Fruit fly (Drosophila melanogaster) whole organism, embryonic: ENCODE data around the gene Bgb.

Source experiments
- Atf6 ChIP-seq: fragments of 200-800 bp; sonication (Bioruptor generic); IDR thresholded peaks from 2 replicates; pipeline ENCODE4 v1.3.6; 2022; ENCODE audit warnings: missing biosample characterization, missing genetic modification characterization
- Bdp1 ChIP-seq: fragments of 200-800 bp; sonication (Bioruptor generic); optimal IDR thresholded peaks from 3 replicates; lab custom pipeline; 2016; ENCODE audit warnings: missing biosample characterization, missing genetic modification characterization
- CG10431 ChIP-seq: fragments of 200-800 bp; sonication (Bioruptor generic); optimal IDR thresholded peaks from 3 replicates; lab custom pipeline; 2018; ENCODE audit warnings: missing biosample characterization, mild to moderate bottlenecking, missing genetic modification characterization
- CG10543 ChIP-seq: fragments of 200-800 bp; sonication (Bioruptor generic); optimal IDR thresholded peaks from 3 replicates; lab custom pipeline; 2017; ENCODE audit warnings: missing biosample characterization, mild to moderate bottlenecking, missing genetic modification characterization, moderate library complexity
- CG10959 ChIP-seq: fragments of 200-800 bp; sonication (Bioruptor generic); IDR thresholded peaks from 2 replicates; pipeline ENCODE4 v1.3.6; 2022; ENCODE audit warnings: missing biosample characterization, missing genetic modification characterization
- CG12769 ChIP-seq: fragments of 200-800 bp; sonication (Bioruptor generic); optimal IDR thresholded peaks from 2 replicates; lab custom pipeline; 2019; ENCODE audit warnings: missing biosample characterization, mild to moderate bottlenecking, missing genetic modification characterization, moderate library complexity
- CG15269 ChIP-seq: fragments of 200-800 bp; sonication (Bioruptor generic); optimal IDR thresholded peaks from 2 replicates; lab custom pipeline; 2018; ENCODE audit warnings: missing biosample characterization, mild to moderate bottlenecking, missing genetic modification characterization, moderate library complexity
- CG1603 ChIP-seq: fragments of 200-800 bp; sonication (Bioruptor generic); optimal IDR thresholded peaks from 2 replicates; lab custom pipeline; 2019; ENCODE audit warnings: missing biosample characterization, mild to moderate bottlenecking, missing genetic modification characterization, moderate library complexity
- CG17912 ChIP-seq: fragments of 200-800 bp; sonication (Bioruptor generic); optimal IDR thresholded peaks from 2 replicates; lab custom pipeline; 2018; ENCODE audit warnings: missing biosample characterization, mild to moderate bottlenecking, missing genetic modification characterization
- CG2202 ChIP-seq: fragments of 200-800 bp; sonication (Bioruptor generic); optimal IDR thresholded peaks from 2 replicates; lab custom pipeline; 2018; ENCODE audit warnings: missing biosample characterization, mild to moderate bottlenecking, missing genetic modification characterization
- CG31441 ChIP-seq: fragments of 200-800 bp; sonication (Bioruptor generic); IDR thresholded peaks from 2 replicates; pipeline ENCODE4 v1.3.6; 2022; ENCODE audit warnings: missing biosample characterization, missing genetic modification characterization
- CG33213 ChIP-seq: fragments of 200-800 bp; sonication (Bioruptor generic); optimal IDR thresholded peaks from 3 replicates; lab custom pipeline; 2016; ENCODE audit warnings: missing biosample characterization, missing genetic modification characterization
- CG3838 ChIP-seq: fragments of 200-800 bp; sonication (Bioruptor generic); optimal IDR thresholded peaks from 3 replicates; lab custom pipeline; 2016; ENCODE audit warnings: missing biosample characterization, missing genetic modification characterization
- CG43689 ChIP-seq: fragments of 200-800 bp; sonication (Bioruptor generic); IDR thresholded peaks from 2 replicates; pipeline ENCODE4 v1.3.6; 2022; ENCODE audit warnings: missing biosample characterization, missing genetic modification characterization
- CG7271 ChIP-seq: fragments of 200-800 bp; sonication (Bioruptor generic); optimal IDR thresholded peaks from 2 replicates; lab custom pipeline; 2018; ENCODE audit warnings: missing biosample characterization, mild to moderate bottlenecking, missing genetic modification characterization, moderate library complexity
- CG7357 ChIP-seq: fragments of 200-800 bp; sonication (Bioruptor generic); IDR thresholded peaks from 3 replicates; pipeline ENCODE4 v1.3.6; 2022; ENCODE audit warnings: missing biosample characterization, missing genetic modification characterization
- CG7963 ChIP-seq: fragments of 200-800 bp; sonication (Bioruptor generic); IDR thresholded peaks from 3 replicates; pipeline ENCODE4 v1.3.6; 2022; ENCODE audit warnings: missing biosample characterization, missing genetic modification characterization; ENCODE audit not compliant: partially characterized antibody
- CG8359 ChIP-seq: fragments of 200-800 bp; sonication (Bioruptor generic); optimal IDR thresholded peaks from 2 replicates; lab custom pipeline; 2017; ENCODE audit warnings: missing biosample characterization, mild to moderate bottlenecking, missing genetic modification characterization, borderline replicate concordance
- CG8765 ChIP-seq: fragments of 200-800 bp; sonication (Bioruptor generic); IDR thresholded peaks from 2 replicates; pipeline ENCODE4 v1.3.6; 2022; ENCODE audit warnings: missing biosample characterization, missing genetic modification characterization
- CG9932 ChIP-seq: fragments of 200-800 bp; sonication (Bioruptor generic); IDR thresholded peaks from 2 replicates; pipeline ENCODE4 v1.3.6; 2022; ENCODE audit warnings: missing biosample characterization, missing genetic modification characterization
- Deaf1 ChIP-seq: fragments of 200-800 bp; optimal IDR thresholded peaks from 3 replicates; lab custom pipeline; 2019; ENCODE audit warnings: missing biosample characterization, mild to moderate bottlenecking, missing genetic modification characterization, moderate library complexity
- Dll ChIP-seq: fragments of 200-800 bp; sonication (Bioruptor generic); IDR thresholded peaks from 4 replicates; pipeline ENCODE4 v1.3.6; 2022; ENCODE audit warnings: missing biosample characterization, missing genetic modification characterization; ENCODE audit not compliant: partially characterized antibody
- Ets65A ChIP-seq: fragments of 200-800 bp; sonication (Bioruptor generic); peaks from one replicate; lab custom pipeline; 2016; ENCODE audit warnings: missing biosample characterization, missing genetic modification characterization
- Hr78 ChIP-seq, 2 experiments: fragments of 200-800 bp in 1 of 2; fragments of >200 bp in 1 of 2; sonication (Bioruptor generic) in 1 of 2; optimal IDR thresholded peaks; 2 replicates each; lab custom pipeline; 2017 to 2019; ENCODE audit warnings: missing biosample characterization in 2 of 2, missing genetic modification characterization in 2 of 2, mild to moderate bottlenecking in 1 of 2, moderate library complexity in 1 of 2
- Kr ChIP-seq: fragments of 200-800 bp; sonication (Bioruptor generic); optimal IDR thresholded peaks from 2 replicates; lab custom pipeline; 2017; ENCODE audit warnings: missing biosample characterization, mild to moderate bottlenecking, missing genetic modification characterization
- Max ChIP-seq: fragments of 200-800 bp; sonication (Bioruptor generic); optimal IDR thresholded peaks from 2 replicates; lab custom pipeline; 2016; ENCODE audit warnings: missing biosample characterization, mild to moderate bottlenecking, missing genetic modification characterization
- Ptx1 ChIP-seq: fragments of 200-800 bp; sonication (Bioruptor generic); IDR thresholded peaks from 2 replicates; pipeline ENCODE4 v1.3.6; 2022; ENCODE audit warnings: missing biosample characterization, missing genetic modification characterization
- Rfx ChIP-seq: fragments of 200-800 bp; sonication (Bioruptor generic); IDR thresholded peaks from 2 replicates; pipeline ENCODE4 v1.3.6; 2022; ENCODE audit warnings: missing biosample characterization, missing genetic modification characterization
- Usf ChIP-seq: fragments of 200-800 bp; sonication (Bioruptor generic); optimal IDR thresholded peaks from 2 replicates; lab custom pipeline; 2017; ENCODE audit warnings: missing genotype, missing biosample characterization, missing genetic modification characterization
- Xrp1 ChIP-seq: fragments of 200-800 bp; sonication (Bioruptor generic); IDR thresholded peaks from 2 replicates; pipeline ENCODE4 v1.3.6; 2022; ENCODE audit warnings: missing biosample characterization, missing genetic modification characterization
- YL-1 ChIP-seq: fragments of 200-800 bp; sonication (Bioruptor generic); optimal IDR thresholded peaks from 3 replicates; lab custom pipeline; 2017; ENCODE audit warnings: missing biosample characterization, mild to moderate bottlenecking, missing genetic modification characterization
- ab ChIP-seq: fragments of 200-800 bp; sonication (Bioruptor generic); optimal IDR thresholded peaks from 2 replicates; lab custom pipeline; 2016; ENCODE audit warnings: missing biosample characterization, missing genetic modification characterization
- chinmo ChIP-seq: fragments of 200-800 bp; sonication (Bioruptor generic); IDR thresholded peaks from 4 replicates; pipeline ENCODE4 v1.3.6; 2022; ENCODE audit warnings: missing biosample characterization, missing genetic modification characterization; ENCODE audit not compliant: partially characterized antibody
- cwo ChIP-seq: fragments of 200-800 bp; sonication (Bioruptor generic); optimal IDR thresholded peaks from 3 replicates; lab custom pipeline; 2017; ENCODE audit warnings: missing biosample characterization, missing genetic modification characterization, mild to moderate bottlenecking, moderate library complexity, missing genetic modification reagents
- dpn ChIP-seq, 2 experiments: fragments of 200-800 bp; sonication (Bioruptor generic); optimal IDR thresholded peaks; 3 replicates each; lab custom pipeline; 2016; ENCODE audit warnings: missing biosample characterization in 2 of 2, missing genetic modification characterization in 2 of 2
- fd3F ChIP-seq: fragments of 200-800 bp; sonication (Bioruptor generic); optimal IDR thresholded peaks from 2 replicates; lab custom pipeline; 2018; ENCODE audit warnings: missing biosample characterization, mild to moderate bottlenecking, missing genetic modification characterization, moderate library complexity
- ftz-f1 ChIP-seq: fragments of 200-800 bp; sonication (Bioruptor generic); optimal IDR thresholded peaks from 2 replicates; lab custom pipeline; 2016; ENCODE audit warnings: missing biosample characterization, missing genetic modification characterization
- gsb ChIP-seq: fragments of 200-800 bp; sonication (Bioruptor generic); IDR thresholded peaks from 2 replicates; pipeline ENCODE4 v1.3.6; 2022; ENCODE audit warnings: missing biosample characterization, missing genetic modification characterization
- lov ChIP-seq, 2 experiments: fragments of 200-800 bp in 1 of 2; fragments of >200 bp in 1 of 2; sonication (Bioruptor generic) in 1 of 2; IDR thresholded peaks in 1 of 2; optimal IDR thresholded peaks in 1 of 2; 2 replicates in 1 of 2; 3 replicates in 1 of 2; pipeline versions ENCODE4 v1.3.6 to Lab custom; 2017 to 2022; ENCODE audit warnings: missing biosample characterization in 1 of 2, missing genetic modification characterization in 1 of 2
- org-1 ChIP-seq: fragments of 200-800 bp; sonication (Bioruptor generic); optimal IDR thresholded peaks from 2 replicates; lab custom pipeline; 2017; ENCODE audit warnings: missing biosample characterization, missing genetic modification characterization
- pros ChIP-seq: fragments of 200-800 bp; sonication (Bioruptor generic); optimal IDR thresholded peaks from 3 replicates; lab custom pipeline; 2019; ENCODE audit warnings: missing biosample characterization, mild to moderate bottlenecking, missing genetic modification characterization, moderate library complexity
- psq ChIP-seq: fragments of 200-800 bp; sonication (Bioruptor generic); optimal IDR thresholded peaks from 2 replicates; lab custom pipeline; 2017; ENCODE audit warnings: missing biosample characterization, missing genetic modification characterization
- row ChIP-seq: fragments of 200-800 bp; sonication (Bioruptor generic); IDR thresholded peaks from 3 replicates; pipeline ENCODE4 v1.3.6; 2022; ENCODE audit warnings: missing biosample characterization, missing genetic modification characterization
- sd ChIP-seq: fragments of 200-800 bp; sonication (Bioruptor generic); optimal IDR thresholded peaks from 3 replicates; lab custom pipeline; 2018; ENCODE audit warnings: missing biosample characterization, mild to moderate bottlenecking, missing genetic modification characterization, moderate library complexity
- sens ChIP-seq: fragments of 200-800 bp; sonication (Bioruptor generic); peaks from one replicate; lab custom pipeline; 2016; ENCODE audit warnings: missing biosample characterization, missing genetic modification characterization
- slbo ChIP-seq: fragments of 200-800 bp; sonication (Bioruptor generic); IDR thresholded peaks from 2 replicates; pipeline ENCODE4 v1.3.6; 2022; ENCODE audit warnings: missing biosample characterization, missing genetic modification characterization
- ssp ChIP-seq: fragments of 200-800 bp; sonication (Bioruptor generic); IDR thresholded peaks from 2 replicates; pipeline ENCODE4 v1.3.6; 2022; ENCODE audit warnings: missing biosample characterization, missing genetic modification characterization
- stc ChIP-seq: fragments of 200-800 bp; sonication (Bioruptor generic); IDR thresholded peaks from 2 replicates; pipeline ENCODE4 v1.3.6; 2022; ENCODE audit warnings: missing biosample characterization, missing genetic modification characterization
- tup ChIP-seq: fragments of 200-800 bp; sonication (Bioruptor generic); optimal IDR thresholded peaks from 2 replicates; lab custom pipeline; 2016; ENCODE audit warnings: missing biosample characterization, mild to moderate bottlenecking, missing genetic modification characterization, moderate library complexity

Bgb gene

DNA sequence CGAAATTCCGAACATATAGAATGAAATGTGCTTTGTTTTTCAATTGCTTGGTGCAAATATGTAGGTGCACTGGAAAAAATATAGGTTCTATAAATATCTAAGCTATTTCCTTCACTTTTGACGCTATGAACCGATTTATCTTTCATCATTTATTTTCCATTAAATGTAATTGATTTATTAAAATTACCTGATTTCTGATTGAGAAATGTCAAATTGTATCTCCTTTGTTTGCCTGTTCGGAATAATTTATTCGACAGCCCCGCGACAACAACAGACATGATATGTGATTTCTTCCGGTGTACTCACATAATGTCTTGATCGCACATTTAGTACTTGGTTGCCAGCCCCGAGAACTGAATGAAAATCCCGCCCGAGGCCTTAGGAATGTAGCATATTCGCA is 29.9 kb upstream of the Bgb start (continued):
- TF ChIP-seq Dll (GFP tag; lab: Robert Waterston, UW) (no peak), CG7357 (0 out of 3 replicates have a peak, but pooled peaks have one; percentile 30), Bdp1 (no peak), stc (GFP tag; lab: Robert Waterston, UW) (no peak), YL-1 (GFP tag; lab: Kevin White, UChicago) (no peak), CG17912 (GFP tag; lab: Kevin White, UChicago) (no peak), dpn (GFP tag; optimal IDR thresholded peaks at IDR 0.05; lab: Kevin White, UChicago) (peak; percentile 45 to 58), CG31441 (GFP tag; lab: Robert Waterston, UW) (peak; percentile 31; the same call in 1 of the 2 replicates), Usf (GFP tag; lab: Kevin White, UChicago) (no peak), Ptx1 (GFP tag; lab: Robert Waterston, UW) (peak; percentile 57), CG9932 (peak; percentile 68), CG2202 (tag; lab: Kevin White, UChicago) (no peak), gsb (GFP tag; lab: Robert Waterston, UW) (no peak), CG10431 (GFP tag; lab: Kevin White, UChicago) (no peak), tup (GFP tag; lab: Kevin White, UChicago) (no peak), row (GFP tag; lab: Robert Waterston, UW) (peak; percentile 54), CG43689 (GFP tag; lab: Robert Waterston, UW) (no peak), CG15269 (tag; lab: Kevin White, UChicago) (peak; percentile 53), cwo (peak; percentile 32), lov (optimal IDR thresholded peaks at IDR 0.05; lab: Kevin White, UChicago) (no peak), lov (GFP tag; IDR thresholded peaks at IDR 0.05; lab: Robert Waterston, UW) (no peak)
- TF ChIP-seq, all 482 proteins: peak for 125

DNA sequence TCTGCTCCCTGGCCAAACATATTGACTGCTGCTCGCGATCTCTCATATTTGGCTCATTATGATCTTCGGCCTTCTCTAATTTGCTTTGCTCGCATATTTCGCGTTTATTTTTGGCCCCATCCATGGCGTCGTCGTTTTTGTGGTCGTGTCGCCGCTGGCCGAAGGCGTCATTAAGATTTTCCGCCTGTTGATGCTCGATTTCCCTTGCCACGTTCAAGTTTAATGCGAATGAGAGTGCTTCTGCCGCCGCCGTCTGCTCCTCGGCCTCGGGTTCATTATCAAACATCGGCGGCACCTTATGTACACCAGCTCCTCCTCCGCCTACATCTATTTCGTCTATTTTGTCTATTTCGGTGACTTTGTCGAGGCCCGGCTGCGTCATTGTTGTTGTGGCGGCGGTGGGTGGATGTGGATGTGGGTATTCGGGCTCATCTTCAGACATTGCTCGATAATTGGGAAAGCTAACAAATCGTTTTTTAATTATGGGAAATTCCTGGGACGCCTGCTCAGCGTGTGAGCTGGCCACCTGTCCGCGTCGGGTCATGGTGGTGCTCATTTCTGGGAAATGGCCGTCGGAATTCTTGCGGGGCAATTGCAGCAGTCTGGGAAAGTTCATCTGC is 24.9 kb upstream of the Bgb start:
- TF ChIP-seq sens (peak; percentile 50), CG7963 (no peak), CG8359 (GFP tag; lab: Kevin White, UChicago) (no peak), cwo (no peak), CG7271 (tag; lab: Kevin White, UChicago) (no peak), Kr (no peak), Hr78 (GFP tag; optimal IDR thresholded peaks at IDR 0.05; lab: Kevin White, UChicago) (peak in 1 of 2 experiments; percentile 55), chinmo (0 out of 4 replicates have a peak, but pooled peaks have one; percentile 18), Max (GFP tag; lab: Kevin White, UChicago) (no peak), ssp (GFP tag; lab: Robert Waterston, UW) (no peak), pros (GFP tag; lab: Kevin White, UChicago) (no peak), org-1 (GFP tag; lab: Kevin White, UChicago) (no peak), CG1603 (tag; lab: Kevin White, UChicago) (no peak), Xrp1 (GFP tag; lab: Robert Waterston, UW) (no peak), CG33213 (GFP tag; lab: Kevin White, UChicago) (no peak), ab (GFP tag; lab: Kevin White, UChicago) (no peak), Ets65A (GFP tag; lab: Kevin White, UChicago) (peak; percentile 47), Atf6 (peak; percentile 46; the same call in 1 of the 2 replicates), CG10543 (GFP tag; lab: Kevin White, UChicago) (peak; percentile 85), ftz-f1 (peak; percentile 57), row (GFP tag; lab: Robert Waterston, UW) (no peak), sd (tag; lab: Kevin White, UChicago) (peak; percentile 63), CG8765 (GFP tag; lab: Robert Waterston, UW) (no peak; the same call in 1 of the 2 replicates), Rfx (GFP tag; lab: Robert Waterston, UW) (0 out of 2 replicates have a peak, but pooled peaks have one; percentile 4), slbo (GFP tag; lab: Robert Waterston, UW) (no peak), fd3F (GFP tag; lab: Kevin White, UChicago) (no peak), Deaf1 (tag; lab: Kevin White, UChicago) (peak; percentile 71), CG3838 (GFP tag; lab: Kevin White, UChicago) (no peak), CG10959 (GFP tag; lab: Robert Waterston, UW) (no peak), CG12769 (peak; percentile 66), psq (no peak)
